Fruit fly (Drosophila melanogaster): ENCODE results near the gene CG13708.

The CG13708 gene

dm6 chr3L:4800641-4801040 is 32.8 kb downstream of the CG13708 start:
- TF ChIP-seq D1 (tag; optimal IDR thresholded peaks at IDR 0.05) (no peak), CG10348 (GFP tag; IDR thresholded peaks at IDR 0.05) (no peak), CG13204 (GFP tag; optimal IDR thresholded peaks at IDR 0.05) (no peak), fd96Ca (GFP tag; IDR thresholded peaks at IDR 0.05) (peak; percentile 14; the same call in 1 of the 3 replicates), Pif1B (GFP tag; optimal IDR thresholded peaks at IDR 0.05) (no peak), EcR (GFP tag; optimal IDR thresholded peaks at IDR 0.05) (no peak), CG8159 (tag; optimal IDR thresholded peaks at IDR 0.05) (no peak)

Measured in whole organism, pupa.